Fruit fly (Drosophila melanogaster): Measurements from ENCODE around the gene Ugt307A1.

The Ugt307A1 gene

DNA sequence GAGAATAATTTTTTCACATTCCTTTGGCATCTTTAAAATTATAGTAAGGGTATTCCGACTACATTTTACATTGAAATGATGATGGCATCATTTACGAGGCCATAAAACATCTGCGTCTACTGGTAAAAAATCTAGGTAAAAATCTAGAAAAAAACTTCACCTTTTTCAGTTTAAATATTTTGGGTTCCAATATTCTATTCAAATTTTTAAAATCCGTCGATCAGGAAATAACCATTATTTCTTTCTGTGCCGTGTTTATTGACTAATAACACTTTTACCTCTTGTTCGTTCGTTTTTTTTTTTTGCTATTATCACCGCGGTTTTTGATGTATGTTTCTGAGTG, 28.5 kb upstream of the Ugt307A1 start (continued):
- TF ChIP-seq HLHmδ (GFP tag; optimal IDR thresholded peaks at IDR 0.05) (no peak), CG2875 (GFP tag; optimal IDR thresholded peaks at IDR 0.05) (peak; percentile 50), Bdp1 (GFP tag; optimal IDR thresholded peaks at IDR 0.05) (peak; percentile 40), ase (GFP tag; IDR thresholded peaks at IDR 0.05) (0 out of 3 replicates have a peak, but pooled peaks have one; percentile 51), odd (GFP tag; optimal IDR thresholded peaks at IDR 0.05) (peak; percentile 19), tx (GFP tag; optimal IDR thresholded peaks at IDR 0.05) (peak; percentile 44), crc (GFP tag; optimal IDR thresholded peaks at IDR 0.05) (peak; percentile 16), CG12104 (GFP tag; optimal IDR thresholded peaks at IDR 0.05) (peak; percentile 58), E2f1 (GFP tag; IDR thresholded peaks at IDR 0.05) (peak; percentile 59; the same call in 1 of the 2 replicates), Xbp1 (GFP tag; optimal IDR thresholded peaks at IDR 0.05) (peak; percentile 80), lmd (GFP tag; IDR thresholded peaks at IDR 0.05) (peak; percentile 60), peb (GFP tag; IDR thresholded peaks at IDR 0.05) (peak; percentile 54; the same call in 1 of the 2 replicates), CoRest (tag; optimal IDR thresholded peaks at IDR 0.05) (peak; percentile 49), CG6654 (GFP tag; optimal IDR thresholded peaks at IDR 0.05) (no peak), Adf1 (GFP tag; IDR thresholded peaks at IDR 0.05) (no peak), Dref (GFP tag; IDR thresholded peaks at IDR 0.05) (no peak), Bgb (GFP tag; IDR thresholded peaks at IDR 0.05; ENCODE audit: partially characterized antibody) (no peak), Camta (GFP tag; optimal IDR thresholded peaks at IDR 0.05) (peak; percentile 57), CG4854 (GFP tag; optimal IDR thresholded peaks at IDR 0.05) (peak; percentile 5), usp (GFP tag; optimal IDR thresholded peaks at IDR 0.05) (no peak), ham (GFP tag; IDR thresholded peaks at IDR 0.05) (no peak), Poxn (GFP tag; IDR thresholded peaks at IDR 0.05) (0 out of 2 replicates have a peak, but pooled peaks have one; percentile 4), CG2889 (GFP tag; IDR thresholded peaks at IDR 0.05) (no peak), CG33557 (GFP tag; optimal IDR thresholded peaks at IDR 0.05) (no peak), PHDP (tag; optimal IDR thresholded peaks at IDR 0.05) (peak; percentile 44), pros (GFP tag; optimal IDR thresholded peaks at IDR 0.05) (no peak), tio (GFP tag; optimal IDR thresholded peaks at IDR 0.05) (peak; percentile 79), Jarid2 (GFP tag; optimal IDR thresholded peaks at IDR 0.05) (no peak), her (GFP tag; optimal IDR thresholded peaks at IDR 0.05) (peak; percentile 27), cwo (GFP tag; optimal IDR thresholded peaks at IDR 0.05) (peak; percentile 44), HLH4C (GFP tag; IDR thresholded peaks at IDR 0.05; ENCODE audit: partially characterized antibody) (no peak), Aef1 (GFP tag; IDR thresholded peaks at IDR 0.05) (peak; percentile 54), fd102C (GFP tag; optimal IDR thresholded peaks at IDR 0.05) (no peak), HLH54F (GFP tag; optimal IDR thresholded peaks at IDR 0.05) (peak; percentile 35), caup (GFP tag; optimal IDR thresholded peaks at IDR 0.05; ENCODE audit: severe bottlenecking) (peak; percentile 48), Hsf (GFP tag; optimal IDR thresholded peaks at IDR 0.05) (peak; percentile 42), ken (GFP tag; IDR thresholded peaks at IDR 0.05) (0 out of 3 replicates have a peak, but pooled peaks have one; percentile 44), Fer3 (tag; optimal IDR thresholded peaks at IDR 0.05) (peak; percentile 43), danr (GFP tag; IDR thresholded peaks at IDR 0.05) (peak; percentile 55; the same call in 1 of the 2 replicates), vvl (GFP tag; IDR thresholded peaks at IDR 0.05) (peak; percentile 70; the same call in 1 of the 2 replicates), HHEX (GFP tag; optimal IDR thresholded peaks at IDR 0.05) (peak; percentile 19), yki (optimal IDR thresholded peaks at IDR 0.05) (no peak), CG10959 (GFP tag; IDR thresholded peaks at IDR 0.05) (0 out of 2 replicates have a peak, but pooled peaks have one; percentile 35), pb (GFP tag; optimal IDR thresholded peaks at IDR 0.05) (no peak), ci (GFP tag; IDR thresholded peaks at IDR 0.05) (peak; percentile 66; the same call in 2 of the 3 replicates), Mrtf (GFP tag; IDR thresholded peaks at IDR 0.05) (peak; percentile 41; the same call in 1 of the 3 replicates), Atf6 (GFP tag; IDR thresholded peaks at IDR 0.05) (no peak; the same call in 1 of the 2 replicates), MBD-R2 (GFP tag; IDR thresholded peaks at IDR 0.05) (peak; percentile 36; the same call in 1 of the 2 replicates), sob (GFP tag; IDR thresholded peaks at IDR 0.05) (peak; percentile 60; the same call in 1 of the 2 replicates), vnd (GFP tag; IDR thresholded peaks at IDR 0.05; ENCODE audit: partially characterized antibody) (no peak), phol (tag; optimal IDR thresholded peaks at IDR 0.05) (peak; percentile 45)
